Fruit fly (Drosophila melanogaster) whole organism, embryonic: Measurements from ENCODE around the gene Mocs1.

ENCODE experiments used
- Atf6 ChIP-seq: fragments of 200-800 bp; sonication (Bioruptor generic); IDR thresholded peaks from 2 replicates; pipeline ENCODE4 v1.3.6; 2022; ENCODE audit warnings: missing biosample characterization, missing genetic modification characterization
- BEAF-32 ChIP-seq: fragments of 200-800 bp; sonication (Bioruptor generic); optimal IDR thresholded peaks from 3 replicates; lab custom pipeline; 2017; ENCODE audit warnings: missing biosample characterization, missing genetic modification characterization, mild to moderate bottlenecking, moderate library complexity, missing genetic modification reagents
- Bdp1 ChIP-seq: fragments of 200-800 bp; sonication (Bioruptor generic); optimal IDR thresholded peaks from 3 replicates; lab custom pipeline; 2016; ENCODE audit warnings: missing biosample characterization, missing genetic modification characterization
- Bgb ChIP-seq: fragments of 200-800 bp; sonication (Bioruptor generic); IDR thresholded peaks from 2 replicates; pipeline ENCODE4 v1.3.6; 2022; ENCODE audit warnings: missing biosample characterization, missing genetic modification characterization; ENCODE audit not compliant: partially characterized antibody
- CG12236 ChIP-seq: fragments of 200-800 bp; sonication (Bioruptor generic); optimal IDR thresholded peaks from 2 replicates; lab custom pipeline; 2016; ENCODE audit warnings: missing biosample characterization, missing genetic modification characterization
- CG14441 ChIP-seq: fragments of 200-800 bp; sonication (Bioruptor generic); IDR thresholded peaks from 2 replicates; pipeline ENCODE4 v1.3.6; 2022; ENCODE audit warnings: missing biosample characterization, missing genetic modification characterization
- CG15073 ChIP-seq: fragments of 200-800 bp; sonication (Bioruptor generic); optimal IDR thresholded peaks from 2 replicates; lab custom pipeline; 2016; ENCODE audit warnings: missing biosample characterization, missing genetic modification characterization
- CG1603 ChIP-seq: fragments of 200-800 bp; sonication (Bioruptor generic); optimal IDR thresholded peaks from 2 replicates; lab custom pipeline; 2019; ENCODE audit warnings: missing biosample characterization, mild to moderate bottlenecking, missing genetic modification characterization, moderate library complexity
- CG16815 ChIP-seq: fragments of 200-800 bp; sonication (Bioruptor generic); optimal IDR thresholded peaks from 3 replicates; lab custom pipeline; 2017; ENCODE audit warnings: missing biosample characterization, mild to moderate bottlenecking, missing genetic modification characterization
- CG17359 ChIP-seq: fragments of 200-800 bp; sonication (Bioruptor generic); optimal IDR thresholded peaks from 3 replicates; lab custom pipeline; 2018; ENCODE audit warnings: missing biosample characterization, mild to moderate bottlenecking, missing genetic modification characterization, moderate library complexity
- CG2889 ChIP-seq: fragments of 200-800 bp; sonication (Bioruptor generic); IDR thresholded peaks from 3 replicates; pipeline ENCODE4 v1.3.6; 2022; ENCODE audit warnings: missing biosample characterization, missing genetic modification characterization
- CG32532 ChIP-seq: fragments of 200-800 bp; sonication (Bioruptor generic); IDR thresholded peaks from 2 replicates; pipeline ENCODE4 v1.3.6; 2022; ENCODE audit warnings: missing biosample characterization, missing genetic modification characterization
- CG3281 ChIP-seq: fragments of 200-800 bp; sonication (Bioruptor generic); optimal IDR thresholded peaks from 3 replicates; lab custom pipeline; 2017; ENCODE audit warnings: missing biosample characterization, mild to moderate bottlenecking, missing genetic modification characterization
- CG33557 ChIP-seq: fragments of 200-800 bp; sonication (Bioruptor generic); optimal IDR thresholded peaks from 2 replicates; lab custom pipeline; 2019; ENCODE audit warnings: missing biosample characterization, mild to moderate bottlenecking, missing genetic modification characterization, moderate library complexity
- CG34224 ChIP-seq: fragments of 200-800 bp; sonication (Bioruptor generic); IDR thresholded peaks from 3 replicates; pipeline ENCODE4 v1.3.6; 2022; ENCODE audit warnings: missing biosample characterization, missing genetic modification characterization; ENCODE audit not compliant: partially characterized antibody
- CG4854 ChIP-seq: fragments of 200-800 bp; sonication (Bioruptor generic); optimal IDR thresholded peaks from 2 replicates; lab custom pipeline; 2016; ENCODE audit warnings: missing biosample characterization, missing genetic modification characterization, inconsistent platforms
- CG7556 ChIP-seq: fragments of 200-800 bp; sonication (Bioruptor generic); optimal IDR thresholded peaks from 2 replicates; lab custom pipeline; 2017; ENCODE audit warnings: missing biosample characterization, mild to moderate bottlenecking, missing genetic modification characterization
- CG9817 ChIP-seq: fragments of 200-800 bp; sonication (Bioruptor generic); optimal IDR thresholded peaks from 2 replicates; lab custom pipeline; 2018; ENCODE audit warnings: missing biosample characterization, mild to moderate bottlenecking, missing genetic modification characterization, moderate library complexity
- CG9932 ChIP-seq: fragments of 200-800 bp; sonication (Bioruptor generic); IDR thresholded peaks from 2 replicates; pipeline ENCODE4 v1.3.6; 2022; ENCODE audit warnings: missing biosample characterization, missing genetic modification characterization
- Deaf1 ChIP-seq: fragments of 200-800 bp; optimal IDR thresholded peaks from 3 replicates; lab custom pipeline; 2019; ENCODE audit warnings: missing biosample characterization, mild to moderate bottlenecking, missing genetic modification characterization, moderate library complexity
- Eip74EF ChIP-seq, 2 experiments: fragments of 200-800 bp in 1 of 2; fragments of >200 bp in 1 of 2; sonication (Bioruptor generic) in 1 of 2; optimal IDR thresholded peaks; 2 replicates each; lab custom pipeline; 2017 to 2019; ENCODE audit warnings: missing biosample characterization in 2 of 2, missing genetic modification characterization in 2 of 2, mild to moderate bottlenecking in 1 of 2, moderate library complexity in 1 of 2
- Fer1 ChIP-seq: fragments of 200-800 bp; sonication (Bioruptor generic); optimal IDR thresholded peaks from 2 replicates; lab custom pipeline; 2017; ENCODE audit warnings: missing biosample characterization, mild to moderate bottlenecking, missing genetic modification characterization
- Hmr ChIP-seq: fragments of 200-800 bp; sonication (Bioruptor generic); optimal IDR thresholded peaks from 3 replicates; lab custom pipeline; 2017; ENCODE audit warnings: mild to moderate bottlenecking, missing biosample characterization, missing genetic modification reagents, missing genetic modification characterization
- Hr39 ChIP-seq: fragments of >200 bp; optimal IDR thresholded peaks from 2 replicates; lab custom pipeline; 2017
- Jarid2 ChIP-seq: fragments of 200-800 bp; sonication (Bioruptor generic); optimal IDR thresholded peaks from 3 replicates; lab custom pipeline; 2017; ENCODE audit warnings: mild to moderate bottlenecking, missing biosample characterization, missing genetic modification reagents, missing genetic modification characterization
- Lhr ChIP-seq: fragments of 200-800 bp; sonication (Bioruptor generic); optimal IDR thresholded peaks from 3 replicates; lab custom pipeline; 2017; ENCODE audit warnings: mild to moderate bottlenecking, missing biosample characterization, missing genetic modification reagents, missing genetic modification characterization
- MTF-1 ChIP-seq: fragments of 200-800 bp; sonication (Bioruptor generic); optimal IDR thresholded peaks from 2 replicates; lab custom pipeline; 2018; ENCODE audit warnings: missing biosample characterization, mild to moderate bottlenecking, missing genetic modification characterization, borderline replicate concordance
- PHDP ChIP-seq: fragments of 200-800 bp; sonication (Bioruptor generic); optimal IDR thresholded peaks from 3 replicates; lab custom pipeline; 2018; ENCODE audit warnings: missing biosample characterization, mild to moderate bottlenecking, missing genetic modification characterization, moderate library complexity
- Rfx ChIP-seq: fragments of 200-800 bp; sonication (Bioruptor generic); IDR thresholded peaks from 2 replicates; pipeline ENCODE4 v1.3.6; 2022; ENCODE audit warnings: missing biosample characterization, missing genetic modification characterization
- Rx ChIP-seq: fragments of 200-800 bp; sonication (Bioruptor generic); IDR thresholded peaks from 2 replicates; pipeline ENCODE4 v1.3.6; 2022; ENCODE audit warnings: missing biosample characterization, missing genetic modification characterization
- Sox102F ChIP-seq: fragments of 200-800 bp; sonication (Bioruptor generic); optimal IDR thresholded peaks from 2 replicates; lab custom pipeline; 2018; ENCODE audit warnings: missing biosample characterization, mild to moderate bottlenecking, missing genetic modification characterization, moderate library complexity
- Stat92E ChIP-seq, 3 experiments: fragments of >200 bp in 2 of 3; fragments of 200-800 bp in 1 of 3; sonication (Bioruptor generic) in 1 of 3; optimal IDR thresholded peaks; 2 replicates each; lab custom pipeline; 2017 to 2019; ENCODE audit warnings: missing biosample characterization in 3 of 3, missing genetic modification characterization in 3 of 3, mild to moderate bottlenecking in 1 of 3, moderate library complexity in 1 of 3
- Tbp ChIP-seq: fragments of >200 bp; optimal IDR thresholded peaks from 2 replicates; lab custom pipeline; 2018; ENCODE audit warnings: missing biosample characterization, missing genetic modification characterization
- ato ChIP-seq: fragments of 200-800 bp; sonication (Bioruptor generic); IDR thresholded peaks from 2 replicates; pipeline ENCODE4 v1.3.6; 2022; ENCODE audit warnings: missing biosample characterization, missing genetic modification characterization; ENCODE audit not compliant: partially characterized antibody
- cato ChIP-seq: fragments of 200-800 bp; sonication (Bioruptor generic); optimal IDR thresholded peaks from 2 replicates; lab custom pipeline; 2016; ENCODE audit warnings: missing biosample characterization, missing genetic modification characterization, borderline replicate concordance
- chif ChIP-seq, 2 experiments: fragments of 200-800 bp; sonication (Bioruptor generic); optimal IDR thresholded peaks; 3 replicates each; lab custom pipeline; 2016; ENCODE audit warnings: missing biosample characterization in 2 of 2, missing genetic modification characterization in 2 of 2
- chm ChIP-seq: fragments of 200-800 bp; sonication (Bioruptor generic); IDR thresholded peaks from 2 replicates; pipeline ENCODE4 v1.3.6; 2022; ENCODE audit warnings: missing biosample characterization, missing genetic modification characterization
- dan ChIP-seq: fragments of 200-800 bp; sonication (Bioruptor generic); IDR thresholded peaks from 2 replicates; pipeline ENCODE4 v1.3.6; 2022; ENCODE audit warnings: missing biosample characterization, missing genetic modification characterization
- dysf ChIP-seq: fragments of 200-800 bp; sonication (Bioruptor generic); IDR thresholded peaks from 3 replicates; pipeline ENCODE4 v1.3.6; 2022; ENCODE audit warnings: missing biosample characterization, missing genetic modification characterization
- exex ChIP-seq: fragments of 200-800 bp; sonication (Bioruptor generic); optimal IDR thresholded peaks from 4 replicates; lab custom pipeline; 2018; ENCODE audit warnings: missing biosample characterization, mild to moderate bottlenecking, missing genetic modification characterization, moderate library complexity
- eyg ChIP-seq: fragments of 200-800 bp; sonication (Bioruptor generic); optimal IDR thresholded peaks from 3 replicates; lab custom pipeline; 2016; ENCODE audit warnings: missing biosample characterization, missing genetic modification characterization
- fd96Cb ChIP-seq: fragments of 200-800 bp; sonication (Bioruptor generic); optimal IDR thresholded peaks from 2 replicates; lab custom pipeline; 2018; ENCODE audit warnings: missing biosample characterization, mild to moderate bottlenecking, missing genetic modification characterization, moderate library complexity
- hb ChIP-seq: fragments of 200-800 bp; sonication (Bioruptor generic); IDR thresholded peaks from 3 replicates; pipeline ENCODE4 v1.3.6; 2022; ENCODE audit warnings: missing biosample characterization, missing genetic modification characterization; ENCODE audit not compliant: partially characterized antibody
- lola ChIP-seq, 3 experiments: fragments of >200 bp in 2 of 3; fragments of 200-800 bp in 1 of 3; sonication (Bioruptor generic) in 1 of 3; optimal IDR thresholded peaks; 2 replicates each; lab custom pipeline; 2017 to 2019; ENCODE audit warnings: missing biosample characterization in 3 of 3, missing genetic modification characterization in 3 of 3, mild to moderate bottlenecking in 1 of 3, moderate library complexity in 1 of 3
- schlank ChIP-seq: fragments of 200-800 bp; sonication (Bioruptor generic); optimal IDR thresholded peaks from 2 replicates; lab custom pipeline; 2018; ENCODE audit warnings: missing biosample characterization, mild to moderate bottlenecking, missing genetic modification characterization
- sna ChIP-seq: fragments of 200-800 bp; sonication (Bioruptor generic); IDR thresholded peaks from 2 replicates; pipeline ENCODE4 v1.3.6; 2022; ENCODE audit warnings: missing biosample characterization, missing genetic modification characterization; ENCODE audit not compliant: partially characterized antibody
- ssp ChIP-seq: fragments of 200-800 bp; sonication (Bioruptor generic); IDR thresholded peaks from 2 replicates; pipeline ENCODE4 v1.3.6; 2022; ENCODE audit warnings: missing biosample characterization, missing genetic modification characterization

Gene Mocs1

dm6 chr3L:11089805-11090440 lies 19.6 kb downstream of the Mocs1 start (continued):
- peak; percentile 89 for TF ChIP-seq Hmr
- TF ChIP-seq Jarid2 (GFP tag; lab: Kevin White, UChicago), result peak; percentile 75
- peak; percentile 77 for TF ChIP-seq eyg (GFP tag; lab: Kevin White, UChicago)
- TF ChIP-seq fd96Cb, result peak; percentile 89
- peak; percentile 98 for TF ChIP-seq CG7556
- TF ChIP-seq exex (tag; lab: Kevin White, UChicago), result no peak
- TF ChIP-seq sna (GFP tag; lab: Robert Waterston, UW), result no peak
- peak; percentile 86 for TF ChIP-seq CG16815
- peak; percentile 68 for TF ChIP-seq ssp
- peak; percentile 79 for TF ChIP-seq Bdp1
- peak; percentile 83; the same call in 1 of the 2 replicates for TF ChIP-seq Atf6 (GFP tag; lab: Robert Waterston, UW)
- no peak for TF ChIP-seq Hr39 (lab: Kevin White, UChicago)
- no peak for TF ChIP-seq hb
- peak; percentile 45 for TF ChIP-seq CG9817
- peak; percentile 41; the same call in 1 of the 2 replicates for TF ChIP-seq CG9932 (GFP tag; lab: Robert Waterston, UW)
- TF ChIP-seq Rx (GFP tag; lab: Robert Waterston, UW), result peak; percentile 32
- peak; percentile 58 for TF ChIP-seq Rfx (GFP tag; lab: Robert Waterston, UW)
- TF ChIP-seq CG1603 (tag; lab: Kevin White, UChicago), result peak; percentile 71
- 0 out of 3 replicates have a peak, but pooled peaks have one; percentile 37 for TF ChIP-seq CG2889 (GFP tag; lab: Robert Waterston, UW)
- peak; percentile 58; the same call in 1 of the 2 replicates for TF ChIP-seq CG32532
- TF ChIP-seq MTF-1 (GFP tag; lab: Kevin White, UChicago), result peak; percentile 76
- peak; percentile 73 for TF ChIP-seq CG4854
- peak; percentile 82 for TF ChIP-seq CG12236 (GFP tag; lab: Kevin White, UChicago)
- peak; percentile 61 for TF ChIP-seq CG15073 (GFP tag; lab: Kevin White, UChicago)
- peak; percentile 77 for TF ChIP-seq Deaf1 (tag; lab: Kevin White, UChicago)
- TF ChIP-seq CG3281 (GFP tag; lab: Kevin White, UChicago), result peak; percentile 79
- peak; percentile 91 for TF ChIP-seq Fer1 (GFP tag; lab: Kevin White, UChicago)
- peak in 1 of 2 experiments; percentile 96 for TF ChIP-seq Eip74EF (GFP tag; optimal IDR thresholded peaks at IDR 0.05; lab: Kevin White, UChicago)
- TF ChIP-seq schlank (tag; lab: Kevin White, UChicago), result no peak
- no peak for TF ChIP-seq Tbp
- peak; percentile 85 for TF ChIP-seq CG33557 (GFP tag; lab: Kevin White, UChicago)
- TF ChIP-seq BEAF-32, result no peak
- peak; percentile 83 for TF ChIP-seq chif (GFP tag; optimal IDR thresholded peaks at IDR 0.05; lab: Kevin White, UChicago)
- peak in 1 of 3 experiments; percentile 87 for TF ChIP-seq Stat92E (GFP tag; optimal IDR thresholded peaks at IDR 0.05; lab: Kevin White, UChicago)
- peak; percentile 89 for TF ChIP-seq PHDP
- peak; percentile 93 for TF ChIP-seq Sox102F (GFP tag; lab: Kevin White, UChicago)
- peak in 1 of 3 experiments; percentile 96 for TF ChIP-seq lola (GFP tag; optimal IDR thresholded peaks at IDR 0.05; lab: Kevin White, UChicago)
- no peak for TF ChIP-seq CG34224
- TF ChIP-seq Bgb, result no peak
- peak; percentile 82 for TF ChIP-seq cato (GFP tag; lab: Kevin White, UChicago)
- peak; percentile 73; the same call in 1 of the 2 replicates for TF ChIP-seq CG14441 (GFP tag; lab: Robert Waterston, UW)
- peak; percentile 87; the same call in 1 of the 3 replicates for TF ChIP-seq dysf (GFP tag; lab: Robert Waterston, UW)
- no peak; the same call in 1 of the 2 replicates for TF ChIP-seq dan (GFP tag; lab: Robert Waterston, UW)
- TF ChIP-seq chm, result peak; percentile 94; the same call in 1 of the 2 replicates
- TF ChIP-seq ato, result no peak
- peak; percentile 81 for TF ChIP-seq Lhr
- TF ChIP-seq CG17359 (tag; lab: Kevin White, UChicago), result peak; percentile 75
